Worm (Caenorhabditis elegans) whole organism, L2 larva: ENCODE measurements around the gene nhr-117.
A peak's percentile ranks its signal among the peaks of the same experiment; 100 is the strongest.

ENCODE experiments used
- Y55F3AM.14 ChIP-seq: fragments of 200-800 bp; sonication (Bioruptor generic); optimal IDR thresholded peaks from 2 replicates; lab custom pipeline; 2018; ENCODE audit warnings: mild to moderate bottlenecking, missing genetic modification characterization, missing compliant biosample characterization
- aly-2 ChIP-seq: fragments of 150-350 bp; optimal IDR thresholded peaks from 2 replicates; lab custom pipeline; 2014; ENCODE audit warnings: missing biosample characterization, missing genetic modification characterization
- ama-1 ChIP-seq: fragments of 150-350 bp; optimal IDR thresholded peaks from 2 replicates; lab custom pipeline; 2018; ENCODE audit warnings: inconsistent platforms
- ceh-16 ChIP-seq: fragments of 150-350 bp; optimal IDR thresholded peaks from 2 replicates; lab custom pipeline; 2014; ENCODE audit warnings: missing biosample characterization, missing genetic modification characterization
- egl-27 ChIP-seq: sonication (generic microtip); optimal IDR thresholded peaks from 3 replicates; lab custom pipeline; 2017; ENCODE audit warnings: missing biosample characterization, missing genetic modification reagents, missing genetic modification characterization
- elt-3 ChIP-seq: sonication (generic microtip); optimal IDR thresholded peaks from 2 replicates; lab custom pipeline; 2017; ENCODE audit warnings: missing biosample characterization, missing genetic modification characterization
- lsy-2 ChIP-seq, 2 experiments: fragments of 150-350 bp in 1 of 2; sonication (generic microtip) in 1 of 2; optimal IDR thresholded peaks; 2 replicates each; lab custom pipeline; 2014 to 2017; ENCODE audit warnings: missing biosample characterization in 2 of 2, missing genetic modification characterization in 2 of 2
- nhr-23 ChIP-seq: fragments of 150-350 bp; optimal IDR thresholded peaks from 2 replicates; lab custom pipeline; 2014; ENCODE audit warnings: missing biosample characterization, missing genetic modification reagents, missing genetic modification characterization
- nhr-6 ChIP-seq: fragments of 150-350 bp; optimal IDR thresholded peaks from 2 replicates; lab custom pipeline; 2014; ENCODE audit warnings: missing biosample characterization, missing genetic modification characterization
- nhr-77 ChIP-seq: fragments of 150-350 bp; optimal IDR thresholded peaks from 2 replicates; lab custom pipeline; 2014; ENCODE audit warnings: missing biosample characterization, missing genetic modification characterization
- peb-1 ChIP-seq: fragments of 150-350 bp; optimal IDR thresholded peaks from 2 replicates; lab custom pipeline; 2014; ENCODE audit warnings: missing biosample characterization, missing genetic modification characterization
- snpc-4 ChIP-seq: fragments of 150-350 bp; optimal IDR thresholded peaks from 2 replicates; lab custom pipeline; 2014; ENCODE audit warnings: missing biosample characterization, missing genetic modification characterization
- unc-39 ChIP-seq: fragments of 150-350 bp; optimal IDR thresholded peaks from 2 replicates; lab custom pipeline; 2014; ENCODE audit warnings: missing biosample characterization, missing genetic modification characterization
- unc-55 ChIP-seq: fragments of 150-350 bp; sonication (generic microtip); optimal IDR thresholded peaks from 3 replicates; lab custom pipeline; 2014; ENCODE audit warnings: missing biosample characterization, missing genetic modification reagents, missing genetic modification characterization

- TF ChIP-seq Y55F3AM.14 (GFP tag; lab: Kevin White, UChicago), result no peak
- TF ChIP-seq snpc-4 (tag; lab: Kevin White, UChicago), result no peak
- TF ChIP-seq egl-27 (tag; lab: Kevin White, UChicago), result no peak
- TF ChIP-seq lsy-2 (tag; optimal IDR thresholded peaks at IDR 0.05; lab: Kevin White, UChicago), result no peak
- TF ChIP-seq unc-55 (GFP tag; lab: Kevin White, UChicago), result no peak
- no peak for TF ChIP-seq aly-2 (tag; lab: Kevin White, UChicago)
- TF ChIP-seq unc-39 (tag; lab: Kevin White, UChicago), result no peak
- peak; percentile 37 for TF ChIP-seq ceh-16 (tag; lab: Kevin White, UChicago)
- TF ChIP-seq nhr-6, result no peak
- TF ChIP-seq ama-1 (lab: Kevin White, UChicago), result no peak
- TF ChIP-seq peb-1 (tag; lab: Kevin White, UChicago), result no peak
- no peak for TF ChIP-seq nhr-77 (tag; lab: Kevin White, UChicago)
- no peak for TF ChIP-seq elt-3 (tag; lab: Kevin White, UChicago)
- no peak for TF ChIP-seq nhr-23
These were observed 11.2 kb downstream of the nhr-117 start, which contains the start of gene nhr-177 for ce11 chrV:1610097-1610496.
